Worm (Caenorhabditis elegans) whole organism, L4/young adult: ENCODE measurements around the gene emg-1.

Source experiments
- W03F9.2 ChIP-seq: fragments of 150-350 bp; optimal IDR thresholded peaks from 2 replicates; lab custom pipeline; 2014; ENCODE audit warnings: missing biosample characterization, missing genetic modification characterization
- dao-5 ChIP-seq: sonication (generic microtip); optimal IDR thresholded peaks from 2 replicates; lab custom pipeline; 2016; ENCODE audit warnings: missing genotype, missing genetic modification characterization, moderate library complexity, missing compliant biosample characterization
- him-1 ChIP-seq: sonication (generic microtip); optimal IDR thresholded peaks from 2 replicates; lab custom pipeline; 2016; ENCODE audit warnings: missing genotype, missing genetic modification reagents, missing genetic modification characterization, missing compliant biosample characterization

- TF ChIP-seq W03F9.2 (tag; lab: Kevin White, UChicago) (no peak), him-1 (no peak), dao-5 (tag; lab: Kevin White, UChicago) (no peak)
These were observed 37.0 kb upstream of the emg-1 start, which contains the start of gene Y39A1A.24 for ce11 chrIII:10612333-10612732.
